Worm (Caenorhabditis elegans): Measurements from ENCODE around the gene Y81B9A.2.

Y81B9A.2 gene

DNA sequence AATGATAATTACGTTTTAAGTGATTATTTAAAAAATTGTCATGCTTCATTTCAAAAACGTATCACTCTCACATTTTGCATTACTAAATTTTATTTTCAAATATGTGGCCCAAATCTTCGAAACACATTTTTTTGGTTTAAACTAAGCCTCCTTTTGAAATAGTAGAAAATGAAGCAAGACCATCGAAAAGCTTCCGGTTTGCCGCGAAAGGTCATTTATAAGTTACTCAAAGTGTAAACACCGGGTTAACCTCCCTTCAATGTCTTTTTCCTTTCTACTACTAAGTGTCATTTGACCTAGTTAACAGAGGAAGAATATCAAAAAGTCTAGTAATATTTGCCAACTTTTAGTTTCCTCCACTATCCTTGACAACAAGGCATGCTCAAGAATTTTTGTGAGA lies 22.8 kb downstream of the Y81B9A.2 start:
- TF ChIP-seq ceh-31 (tag; optimal IDR thresholded peaks at IDR 0.05) (no peak), ref-2 (tag; optimal IDR thresholded peaks at IDR 0.05) (no peak), C08G9.2 (tag; optimal IDR thresholded peaks at IDR 0.05) (no peak), nhr-11 (tag; optimal IDR thresholded peaks at IDR 0.05) (no peak), sdc-2 (tag; optimal IDR thresholded peaks at IDR 0.05) (no peak), Y22D7AL.16 (tag; optimal IDR thresholded peaks at IDR 0.05) (no peak), sox-2 (GFP tag; IDR thresholded peaks at IDR 0.05) (no peak), zip-5 (tag; optimal IDR thresholded peaks at IDR 0.05) (no peak), lin-11 (tag; optimal IDR thresholded peaks at IDR 0.05) (no peak)

DNA sequence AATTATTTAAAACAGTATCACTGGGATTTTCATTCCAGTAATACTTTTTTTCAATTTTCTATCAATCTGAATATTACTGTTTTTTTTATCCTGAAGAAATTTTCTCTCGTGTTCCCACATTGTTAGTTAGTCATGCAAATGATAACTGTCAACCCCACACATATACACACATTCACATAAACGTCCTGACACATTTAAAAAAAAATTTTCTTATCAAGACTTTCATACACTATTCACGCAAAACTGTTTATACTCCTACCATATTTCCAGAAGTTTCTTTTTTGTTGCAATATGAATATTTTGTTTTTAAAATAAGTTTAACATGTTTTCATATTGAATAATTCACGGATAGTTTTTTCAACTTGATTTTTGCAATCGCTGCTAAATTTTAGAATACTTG lies 24.6 kb downstream of the Y81B9A.2 start:
- TF ChIP-seq pat-9 (tag; optimal IDR thresholded peaks at IDR 0.05) (no peak), ceh-2 (tag; optimal IDR thresholded peaks at IDR 0.05) (no peak), nhr-232 (tag; optimal IDR thresholded peaks at IDR 0.05) (no peak), rnt-1 (tag; optimal IDR thresholded peaks at IDR 0.05) (no peak), hlh-15 (tag; optimal IDR thresholded peaks at IDR 0.05) (no peak), lin-11 (tag; optimal IDR thresholded peaks at IDR 0.05) (no peak), sox-4 (tag; optimal IDR thresholded peaks at IDR 0.05) (no peak), K09A11.1 (tag; optimal IDR thresholded peaks at IDR 0.05; ENCODE audit: insufficient read depth) (no peak), ceh-18 (tag; optimal IDR thresholded peaks at IDR 0.05) (no peak), ets-4 (tag; optimal IDR thresholded peaks at IDR 0.05) (no peak), fkh-6 (tag; optimal IDR thresholded peaks at IDR 0.05) (no peak), npax-4 (tag; optimal IDR thresholded peaks at IDR 0.05) (no peak), nhr-11 (tag; optimal IDR thresholded peaks at IDR 0.05) (no peak), madf-2 (tag; optimal IDR thresholded peaks at IDR 0.05) (no peak), hlh-13 (GFP tag; optimal IDR thresholded peaks at IDR 0.05) (no peak), pag-3 (tag; optimal IDR thresholded peaks at IDR 0.05; ENCODE audit: borderline replicate concordance) (no peak), ceh-48 (tag; optimal IDR thresholded peaks at IDR 0.05) (no peak), pha-2 (tag; optimal IDR thresholded peaks at IDR 0.05) (no peak)

DNA sequence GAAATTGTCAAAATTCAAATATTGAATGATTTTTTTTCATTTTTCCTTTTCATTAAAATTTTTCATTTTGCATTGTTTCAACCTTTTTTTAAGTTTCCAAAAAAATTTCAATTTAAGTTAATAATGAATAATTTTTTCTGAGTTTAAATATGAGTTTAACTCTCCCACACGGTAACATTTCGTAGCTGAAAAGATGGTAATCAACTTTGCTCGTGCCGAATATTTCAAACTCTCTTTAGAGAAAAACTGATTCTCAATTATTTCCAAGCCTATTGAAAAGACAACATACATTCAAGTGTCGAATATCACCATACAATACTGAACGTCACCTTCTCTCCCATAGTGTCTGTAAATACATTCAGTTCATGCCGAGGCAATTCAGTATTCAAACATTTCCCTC lies 25.0 kb downstream of the Y81B9A.2 start:
- TF ChIP-seq ceh-31 (tag; optimal IDR thresholded peaks at IDR 0.05), result no peak
- no peak for TF ChIP-seq ceh-34 (tag; optimal IDR thresholded peaks at IDR 0.05)
- TF ChIP-seq ceh-6 (GFP tag; optimal IDR thresholded peaks at IDR 0.05), result no peak
- TF ChIP-seq ref-2 (tag; optimal IDR thresholded peaks at IDR 0.05), result no peak
- no peak for TF ChIP-seq mec-3 (tag; optimal IDR thresholded peaks at IDR 0.05; ENCODE audit: borderline replicate concordance)
- no peak for TF ChIP-seq nhr-232 (tag; optimal IDR thresholded peaks at IDR 0.05)
- TF ChIP-seq hlh-8 (tag; optimal IDR thresholded peaks at IDR 0.05), result no peak
- no peak for TF ChIP-seq sox-2 (GFP tag; IDR thresholded peaks at IDR 0.05)
- no peak for TF ChIP-seq npax-4 (tag; optimal IDR thresholded peaks at IDR 0.05)
- no peak for TF ChIP-seq rnt-1 (tag; optimal IDR thresholded peaks at IDR 0.05)
- no peak for TF ChIP-seq pag-3 (tag; optimal IDR thresholded peaks at IDR 0.05; ENCODE audit: borderline replicate concordance)
- TF ChIP-seq unc-55 (GFP tag; optimal IDR thresholded peaks at IDR 0.05), result no peak
- no peak for TF ChIP-seq hlh-15 (tag; optimal IDR thresholded peaks at IDR 0.05)
- TF ChIP-seq ceh-19 (GFP tag; optimal IDR thresholded peaks at IDR 0.05), result no peak
- TF ChIP-seq fax-1 (tag; optimal IDR thresholded peaks at IDR 0.05), result no peak
- TF ChIP-seq dmd-4 (tag; optimal IDR thresholded peaks at IDR 0.05; ENCODE audit: borderline replicate concordance), result no peak
- TF ChIP-seq unc-86 (tag; optimal IDR thresholded peaks at IDR 0.05), result no peak

DNA sequence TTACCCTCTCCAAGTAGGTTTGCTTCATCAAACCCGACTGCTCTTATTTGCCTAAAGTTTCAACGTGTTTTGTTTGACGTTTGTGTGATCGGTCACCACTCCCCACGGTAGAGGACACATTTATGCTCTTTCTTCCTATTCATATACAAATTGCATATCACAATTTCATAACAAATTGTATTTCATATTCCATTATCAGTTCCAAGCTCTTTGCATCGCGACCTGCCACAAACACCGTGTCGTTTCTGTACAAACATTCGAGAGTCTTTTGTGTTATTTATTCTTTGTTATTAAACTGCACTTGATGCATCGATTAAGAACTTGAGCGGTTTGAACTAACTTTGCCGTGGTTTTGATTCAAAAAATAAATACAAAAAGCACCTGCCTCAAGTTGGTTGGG lies 26.1 kb downstream of the Y81B9A.2 start:
- TF ChIP-seq sox-4 (tag; optimal IDR thresholded peaks at IDR 0.05), result no peak
- TF ChIP-seq dve-1 (tag; optimal IDR thresholded peaks at IDR 0.05), result no peak
- TF ChIP-seq ceh-30 (tag; optimal IDR thresholded peaks at IDR 0.05), result no peak

DNA sequence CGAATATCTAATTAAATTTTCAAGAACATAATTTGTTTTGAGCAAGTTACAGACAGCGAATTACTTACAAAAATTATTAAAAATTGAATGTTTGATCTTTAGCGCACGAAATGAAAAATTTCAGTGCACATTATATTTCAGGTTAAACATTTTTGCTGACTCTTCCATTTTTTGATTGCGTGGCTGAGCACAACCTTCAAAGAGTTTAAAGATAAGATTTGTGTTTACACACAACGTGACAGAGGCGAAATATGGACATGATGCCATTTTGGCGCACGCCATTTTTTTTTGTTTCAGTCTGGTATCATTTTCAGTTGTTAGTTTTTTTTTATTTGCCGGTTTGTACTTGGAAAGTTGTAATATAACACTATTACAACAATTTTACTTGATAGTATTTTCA lies 28.7 kb downstream of the Y81B9A.2 start:
- TF ChIP-seq syd-9 (tag; optimal IDR thresholded peaks at IDR 0.05) (no peak), che-1 (tag; optimal IDR thresholded peaks at IDR 0.05) (no peak), ceh-45 (GFP tag; IDR thresholded peaks at IDR 0.05) (no peak), elt-2 (tag; optimal IDR thresholded peaks at IDR 0.05) (no peak), zip-5 (tag; optimal IDR thresholded peaks at IDR 0.05) (no peak), pag-3 (tag; optimal IDR thresholded peaks at IDR 0.05; ENCODE audit: borderline replicate concordance) (no peak), nfya-1 (tag; optimal IDR thresholded peaks at IDR 0.05) (no peak), K09A11.1 (tag; optimal IDR thresholded peaks at IDR 0.05; ENCODE audit: insufficient read depth) (no peak), fkh-10 (GFP tag; optimal IDR thresholded peaks at IDR 0.05) (no peak), elt-4 (tag; optimal IDR thresholded peaks at IDR 0.05) (no peak), K02D7.2 (tag; optimal IDR thresholded peaks at IDR 0.05) (no peak), pat-9 (tag; optimal IDR thresholded peaks at IDR 0.05) (no peak), Y22D7AL.16 (tag; optimal IDR thresholded peaks at IDR 0.05) (no peak)
